Worm (Caenorhabditis elegans) whole organism, L1 larva: ENCODE measurements around the gene srg-41.

Experiments used
- C04F5.9 ChIP-seq: sonication (generic microtip); optimal IDR thresholded peaks from 2 replicates; lab custom pipeline; 2016; ENCODE audit warnings: missing genetic modification characterization, missing compliant biosample characterization
- C16A3.4 ChIP-seq: fragments of 150-350 bp; optimal IDR thresholded peaks from 2 replicates; lab custom pipeline; 2014; ENCODE audit warnings: missing biosample characterization, missing genetic modification characterization
- C34B4.2 ChIP-seq: sonication (generic microtip); optimal IDR thresholded peaks from 2 replicates; lab custom pipeline; 2017; ENCODE audit warnings: mild to moderate bottlenecking, missing genetic modification characterization, missing compliant biosample characterization
- F16B12.6 ChIP-seq: fragments of 150-350 bp; optimal IDR thresholded peaks from 2 replicates; lab custom pipeline; 2014; ENCODE audit warnings: missing biosample characterization, missing genetic modification characterization
- Y116A8C.19 ChIP-seq: sonication (generic microtip); optimal IDR thresholded peaks from 2 replicates; lab custom pipeline; 2016; ENCODE audit warnings: missing compliant biosample characterization, missing genetic modification characterization, borderline replicate concordance
- aha-1 ChIP-seq: fragments of 150-350 bp; optimal IDR thresholded peaks from 2 replicates; lab custom pipeline; 2014; ENCODE audit warnings: missing biosample characterization, missing genetic modification characterization
- blmp-1 ChIP-seq: fragments of 150-350 bp; optimal IDR thresholded peaks from 2 replicates; lab custom pipeline; 2014; ENCODE audit warnings: missing biosample characterization, missing genetic modification characterization
- ceh-63 ChIP-seq: fragments of 200-800 bp; sonication (Bioruptor generic); optimal IDR thresholded peaks from 2 replicates; lab custom pipeline; 2018; ENCODE audit warnings: mild to moderate bottlenecking, missing genetic modification characterization, missing compliant biosample characterization
- ceh-8 ChIP-seq: fragments of 200-800 bp; sonication (Bioruptor generic); optimal IDR thresholded peaks from 2 replicates; lab custom pipeline; 2018; ENCODE audit warnings: mild to moderate bottlenecking, missing genetic modification characterization, moderate library complexity, missing compliant biosample characterization
- dpl-1 ChIP-seq, 3 experiments: fragments of 150-350 bp in 2 of 3; sonication (generic microtip) in 1 of 3; optimal IDR thresholded peaks; 2 replicates each; lab custom pipeline; 2014 to 2017; ENCODE audit warnings: missing biosample characterization in 3 of 3, missing genetic modification characterization in 3 of 3, missing genetic modification reagents in 3 of 3
- dsc-1 ChIP-seq: sonication (generic microtip); optimal IDR thresholded peaks from 2 replicates; lab custom pipeline; 2016; ENCODE audit warnings: mild to moderate bottlenecking, missing genetic modification characterization, missing compliant biosample characterization
- efl-1 ChIP-seq, 4 experiments: fragments of 150-350 bp; optimal IDR thresholded peaks in 3 of 4; peaks in 1 of 4; 1 replicate in 1 of 4; 2 replicates in 3 of 4; lab custom pipeline; 2014; ENCODE audit warnings: missing biosample characterization in 2 of 4, missing genetic modification characterization in 2 of 4, missing genetic modification reagents in 2 of 4
- egl-27 ChIP-seq, 2 experiments: fragments of 150-350 bp in 1 of 2; sonication (generic microtip); optimal IDR thresholded peaks; 3 replicates each; lab custom pipeline; 2017 to 2018; ENCODE audit warnings: missing biosample characterization in 2 of 2, missing genetic modification characterization in 2 of 2, missing genetic modification reagents in 2 of 2
- elt-2 ChIP-seq: sonication (generic microtip); optimal IDR thresholded peaks from 2 replicates; lab custom pipeline; 2016; ENCODE audit warnings: missing genetic modification characterization, mild to moderate bottlenecking, inconsistent platforms, missing compliant biosample characterization, missing genetic modification reagents
- fkh-10 ChIP-seq: sonication (generic microtip); optimal IDR thresholded peaks from 2 replicates; lab custom pipeline; 2017; ENCODE audit warnings: missing biosample characterization, missing genetic modification reagents, missing genetic modification characterization
- fkh-8 ChIP-seq: sonication (generic microtip); optimal IDR thresholded peaks from 2 replicates; lab custom pipeline; 2016; ENCODE audit warnings: mild to moderate bottlenecking, missing genetic modification characterization, missing compliant biosample characterization
- irx-1 ChIP-seq: sonication (generic microtip); optimal IDR thresholded peaks from 2 replicates; lab custom pipeline; 2016; ENCODE audit warnings: missing genetic modification characterization, missing compliant biosample characterization
- jun-1 ChIP-seq: fragments of 150-350 bp; optimal IDR thresholded peaks from 2 replicates; lab custom pipeline; 2014; ENCODE audit warnings: missing biosample characterization, missing genetic modification reagents, missing genetic modification characterization
- lin-15B ChIP-seq: fragments of 150-350 bp; sonication (generic microtip); optimal IDR thresholded peaks from 3 replicates; lab custom pipeline; 2014; ENCODE audit warnings: missing biosample characterization, missing genetic modification characterization
- lin-35 ChIP-seq, 2 experiments: fragments of 150-350 bp; optimal IDR thresholded peaks; 2 replicates each; lab custom pipeline; 2014; ENCODE audit warnings: missing biosample characterization in 2 of 2, missing genetic modification characterization in 2 of 2, missing genetic modification reagents in 2 of 2
- lir-3 ChIP-seq: sonication (generic microtip); optimal IDR thresholded peaks from 2 replicates; lab custom pipeline; 2016; ENCODE audit warnings: mild to moderate bottlenecking, missing genetic modification characterization, moderate library complexity, missing compliant biosample characterization; ENCODE audit not compliant: poor library complexity
- lsy-2 ChIP-seq, 2 experiments: fragments of 150-350 bp; optimal IDR thresholded peaks; 2 replicates each; lab custom pipeline; 2014; ENCODE audit warnings: missing biosample characterization in 2 of 2, missing genetic modification characterization in 2 of 2
- mdl-1 ChIP-seq, 2 experiments: fragments of 150-350 bp; optimal IDR thresholded peaks; 2 replicates each; lab custom pipeline; 2014 to 2017; ENCODE audit warnings: missing biosample characterization in 2 of 2, missing genetic modification characterization in 2 of 2, inconsistent platforms in 1 of 2
- mef-2 ChIP-seq: fragments of 150-350 bp; optimal IDR thresholded peaks from 2 replicates; lab custom pipeline; 2014; ENCODE audit warnings: missing biosample characterization, missing genetic modification characterization
- nhr-11 ChIP-seq: fragments of 150-350 bp; optimal IDR thresholded peaks from 2 replicates; lab custom pipeline; 2014; ENCODE audit warnings: missing biosample characterization, missing genetic modification characterization
- nhr-20 ChIP-seq: sonication (generic microtip); optimal IDR thresholded peaks from 2 replicates; lab custom pipeline; 2016; ENCODE audit warnings: mild to moderate bottlenecking, missing genetic modification characterization, missing compliant biosample characterization
- nhr-28 ChIP-seq: fragments of 150-350 bp; optimal IDR thresholded peaks from 2 replicates; lab custom pipeline; 2014; ENCODE audit warnings: missing biosample characterization, missing genetic modification characterization
- nhr-47 ChIP-seq: sonication (generic microtip); optimal IDR thresholded peaks from 2 replicates; lab custom pipeline; 2016; ENCODE audit warnings: mild to moderate bottlenecking, missing genetic modification characterization, moderate library complexity, missing compliant biosample characterization
- nhr-76 ChIP-seq: sonication (generic microtip); optimal IDR thresholded peaks from 2 replicates; lab custom pipeline; 2017; ENCODE audit warnings: missing biosample characterization, missing genetic modification characterization
- nhr-85 ChIP-seq: sonication (generic microtip); peaks from one replicate; lab custom pipeline; 2016; ENCODE audit warnings: missing genetic modification characterization, inconsistent platforms, missing compliant biosample characterization
- pax-3 ChIP-seq: fragments of 200-800 bp; sonication (Bioruptor generic); optimal IDR thresholded peaks from 2 replicates; lab custom pipeline; 2018; ENCODE audit warnings: mild to moderate bottlenecking, missing genetic modification characterization, moderate library complexity, missing compliant biosample characterization
- pqm-1 ChIP-seq: sonication (generic microtip); optimal IDR thresholded peaks from 3 replicates; lab custom pipeline; 2017; ENCODE audit warnings: missing biosample characterization, missing genetic modification characterization
- sox-4 ChIP-seq: sonication (generic microtip); optimal IDR thresholded peaks from 2 replicates; lab custom pipeline; 2016; ENCODE audit warnings: missing genetic modification characterization, missing compliant biosample characterization
- sptf-1 ChIP-seq: fragments of 150-350 bp; optimal IDR thresholded peaks from 2 replicates; lab custom pipeline; 2014; ENCODE audit warnings: missing biosample characterization, missing genetic modification characterization
- swsn-7 ChIP-seq: sonication (generic microtip); optimal IDR thresholded peaks from 2 replicates; lab custom pipeline; 2016; ENCODE audit warnings: missing genetic modification characterization, missing compliant biosample characterization
- tlp-1 ChIP-seq: fragments of 150-350 bp; optimal IDR thresholded peaks from 2 replicates; lab custom pipeline; 2014; ENCODE audit warnings: missing biosample characterization, missing genetic modification characterization
- unc-130 ChIP-seq: fragments of 150-350 bp; optimal IDR thresholded peaks from 2 replicates; lab custom pipeline; 2017; ENCODE audit warnings: missing biosample characterization, missing genetic modification characterization, inconsistent platforms
- unc-86 ChIP-seq: sonication (generic microtip); optimal IDR thresholded peaks from 2 replicates; lab custom pipeline; 2016; ENCODE audit warnings: missing genetic modification characterization, missing compliant biosample characterization
- unc-98 ChIP-seq: fragments of 200-800 bp; sonication (Bioruptor generic); IDR thresholded peaks from 2 replicates; pipeline ENCODE4 v1.3.6; 2022; ENCODE audit warnings: missing genetic modification characterization, missing compliant biosample characterization
- vab-15 ChIP-seq: sonication (generic microtip); optimal IDR thresholded peaks from 2 replicates; lab custom pipeline; 2017; ENCODE audit warnings: missing genotype, mild to moderate bottlenecking, missing genetic modification characterization, missing compliant biosample characterization
- xbp-1 ChIP-seq: sonication (generic microtip); optimal IDR thresholded peaks from 2 replicates; lab custom pipeline; 2016; ENCODE audit warnings: missing genetic modification characterization, missing compliant biosample characterization

Gene srg-41

ce11 chrV:11161791-11162190 lies at the start of gene srg-41:
Gene srg-41, minus strand, starts transcription at chrV:11161891.
- TF ChIP-seq nhr-28 (tag; lab: Kevin White, UChicago) (no peak), Y116A8C.19 (no peak), irx-1 (no peak), elt-2 (tag; lab: Kevin White, UChicago) (no peak), lsy-2 (tag; optimal IDR thresholded peaks at IDR 0.05; lab: Kevin White, UChicago) (no peak), egl-27 (tag; optimal IDR thresholded peaks at IDR 0.05; lab: Kevin White, UChicago) (no peak), swsn-7 (tag; lab: Kevin White, UChicago) (no peak), C04F5.9 (tag; lab: Kevin White, UChicago) (no peak), F16B12.6 (no peak), sox-4 (no peak), nhr-47 (tag; lab: Kevin White, UChicago) (no peak), sptf-1 (tag; lab: Kevin White, UChicago) (no peak), ceh-63 (no peak), nhr-85 (tag; lab: Kevin White, UChicago) (no peak), pqm-1 (tag; lab: Kevin White, UChicago) (no peak), efl-1 (optimal IDR thresholded peaks at IDR 0.05; lab: Kevin White, UChicago) (no peak), efl-1 (GFP tag; optimal IDR thresholded peaks at IDR 0.05 in 1 of 2; lab: Kevin White, UChicago) (no peak), C16A3.4 (tag; lab: Kevin White, UChicago) (no peak), xbp-1 (no peak), C34B4.2 (tag; lab: Kevin White, UChicago) (no peak)
- TF ChIP-seq, all 84 proteins: peak for 0

ce11 chrV:11211323-11211722 lies 49.6 kb upstream of the srg-41 start:
- TF ChIP-seq nhr-47 (tag; lab: Kevin White, UChicago) (peak; percentile 45), nhr-76 (tag; lab: Kevin White, UChicago) (no peak), lin-35 (GFP tag; optimal IDR thresholded peaks at IDR 0.05; lab: Kevin White, UChicago) (no peak), lin-15B (tag; lab: Kevin White, UChicago) (no peak), pax-3 (tag; lab: Kevin White, UChicago) (peak; percentile 47), unc-86 (tag; lab: Kevin White, UChicago) (no peak), sptf-1 (tag; lab: Kevin White, UChicago) (no peak), lir-3 (tag; lab: Kevin White, UChicago) (no peak), mef-2 (no peak), swsn-7 (tag; lab: Kevin White, UChicago) (no peak), C16A3.4 (tag; lab: Kevin White, UChicago) (no peak), fkh-8 (tag; lab: Kevin White, UChicago) (peak; percentile 70), elt-2 (tag; lab: Kevin White, UChicago) (no peak), aha-1 (tag; lab: Kevin White, UChicago) (no peak), dpl-1 (GFP tag; optimal IDR thresholded peaks at IDR 0.05; lab: Kevin White, UChicago) (no peak), unc-130 (tag; lab: Kevin White, UChicago) (no peak), dsc-1 (tag; lab: Kevin White, UChicago) (peak; percentile 96), nhr-20 (peak; percentile 4), fkh-10 (peak; percentile 9), ceh-63 (no peak), tlp-1 (tag; lab: Kevin White, UChicago) (no peak), vab-15 (tag; lab: Kevin White, UChicago) (no peak)

ce11 chrV:11209452-11210188 lies 47.9 kb upstream of the srg-41 start:
- TF ChIP-seq nhr-11 (tag; lab: Kevin White, UChicago) (no peak), unc-98 (GFP tag; lab: Robert Waterston, UW) (no peak), sptf-1 (tag; lab: Kevin White, UChicago) (no peak), jun-1 (tag; lab: Kevin White, UChicago) (no peak), pax-3 (tag; lab: Kevin White, UChicago) (peak; percentile 17), ceh-8 (GFP tag; lab: Kevin White, UChicago) (peak; percentile 32), dsc-1 (tag; lab: Kevin White, UChicago) (peak; percentile 95), blmp-1 (tag; lab: Kevin White, UChicago) (peak; percentile 40), fkh-8 (tag; lab: Kevin White, UChicago) (peak; percentile 44), mdl-1 (tag; optimal IDR thresholded peaks at IDR 0.05; lab: Kevin White, UChicago) (no peak)
- TF ChIP-seq, all 84 proteins: peak for 5
